Worm (Caenorhabditis elegans) whole organism, young adult: ENCODE results near the gene ttr-36.

Source experiments
- B0336.3 ChIP-seq: fragments of 200-800 bp; sonication (Bioruptor generic); IDR thresholded peaks from 2 replicates; pipeline ENCODE4 v1.3.6; 2022; ENCODE audit warnings: missing genetic modification characterization, missing compliant biosample characterization
- C17E4.6 ChIP-seq: fragments of 200-800 bp; sonication (Bioruptor generic); IDR thresholded peaks from 2 replicates; pipeline ENCODE4 v1.3.6; 2022; ENCODE audit warnings: missing genetic modification reagents, missing genetic modification characterization, missing compliant biosample characterization
- F10E7.11 ChIP-seq: sonication (generic microtip); optimal IDR thresholded peaks from 2 replicates; lab custom pipeline; 2017; ENCODE audit warnings: mild to moderate bottlenecking, missing genetic modification characterization, moderate library complexity, missing compliant biosample characterization
- F23B12.7 ChIP-seq: sonication (generic microtip); optimal IDR thresholded peaks from 2 replicates; lab custom pipeline; 2017; ENCODE audit warnings: missing genetic modification characterization, mild to moderate bottlenecking, missing compliant biosample characterization, antibody characterized with exemption, moderate library complexity; ENCODE audit not compliant: insufficient read depth
- F57C9.4 ChIP-seq: sonication (generic microtip); optimal IDR thresholded peaks from 2 replicates; lab custom pipeline; 2017; ENCODE audit warnings: mild to moderate bottlenecking, missing genetic modification characterization, missing compliant biosample characterization
- K12H6.12 ChIP-seq: fragments of 200-800 bp; sonication (Bioruptor generic); optimal IDR thresholded peaks from 2 replicates; lab custom pipeline; 2018; ENCODE audit warnings: mild to moderate bottlenecking, missing genetic modification characterization, missing compliant biosample characterization
- T07F8.4 ChIP-seq: sonication (generic microtip); optimal IDR thresholded peaks from 2 replicates; lab custom pipeline; 2016; ENCODE audit warnings: mild to moderate bottlenecking, missing genetic modification characterization, moderate library complexity, missing compliant biosample characterization
- Y53F4B.3 ChIP-seq: fragments of 200-800 bp; sonication (Bioruptor generic); IDR thresholded peaks from 2 replicates; pipeline ENCODE4 v1.3.6; 2022; ENCODE audit warnings: missing genetic modification reagents, missing genetic modification characterization, missing compliant biosample characterization
- aptf-2 ChIP-seq: fragments of 200-800 bp; sonication (Bioruptor generic); conservative IDR thresholded peaks from 2 replicates; pipeline ENCODE4 v1.3.6; 2022; ENCODE audit warnings: missing genetic modification reagents, missing genetic modification characterization, missing compliant biosample characterization
- aptf-3 ChIP-seq: fragments of 200-800 bp; sonication (Bioruptor generic); IDR thresholded peaks from 2 replicates; pipeline ENCODE4 v1.3.6; 2022; ENCODE audit warnings: missing genetic modification characterization, missing compliant biosample characterization
- attf-3 ChIP-seq: fragments of 200-800 bp; sonication (Bioruptor generic); conservative IDR thresholded peaks from 2 replicates; pipeline ENCODE4 v1.3.6; 2022; ENCODE audit warnings: missing genetic modification reagents, missing genetic modification characterization, missing compliant biosample characterization
- attf-5 ChIP-seq: fragments of 200-800 bp; sonication (Bioruptor generic); optimal IDR thresholded peaks from 2 replicates; lab custom pipeline; 2018; ENCODE audit warnings: mild to moderate bottlenecking, missing genetic modification characterization, missing compliant biosample characterization
- bed-2 ChIP-seq: fragments of 200-800 bp; sonication (Bioruptor generic); IDR thresholded peaks from 2 replicates; pipeline ENCODE4 v1.3.6; 2022; ENCODE audit warnings: missing genetic modification reagents, missing genetic modification characterization, missing compliant biosample characterization
- cebp-2 ChIP-seq: fragments of 200-800 bp; sonication (Bioruptor generic); IDR thresholded peaks from 2 replicates; pipeline ENCODE4 v1.3.6; 2022; ENCODE audit warnings: missing genetic modification characterization, missing compliant biosample characterization
- ceh-27 ChIP-seq: fragments of 200-800 bp; sonication (Bioruptor generic); optimal IDR thresholded peaks from 2 replicates; lab custom pipeline; 2018; ENCODE audit warnings: mild to moderate bottlenecking, missing genetic modification characterization, moderate library complexity, missing compliant biosample characterization
- ceh-58 ChIP-seq: fragments of 200-800 bp; sonication (Bioruptor generic); IDR thresholded peaks from 2 replicates; pipeline ENCODE4 v1.3.6; 2022; ENCODE audit warnings: missing genetic modification characterization, missing compliant biosample characterization
- ceh-91 ChIP-seq: fragments of 200-800 bp; sonication (Bioruptor generic); IDR thresholded peaks from 2 replicates; pipeline ENCODE4 v1.3.6; 2022; ENCODE audit warnings: missing genetic modification reagents, missing genetic modification characterization, missing compliant biosample characterization
- chd-7 ChIP-seq: sonication (generic microtip); optimal IDR thresholded peaks from 2 replicates; lab custom pipeline; 2016; ENCODE audit warnings: mild to moderate bottlenecking, missing genetic modification characterization, moderate library complexity, missing compliant biosample characterization
- egl-18 ChIP-seq: fragments of 200-800 bp; sonication (Bioruptor generic); IDR thresholded peaks from 2 replicates; pipeline ENCODE4 v1.3.6; 2022; ENCODE audit warnings: missing genetic modification reagents, missing genetic modification characterization, missing compliant biosample characterization
- egrh-3 ChIP-seq: fragments of 200-800 bp; sonication (Bioruptor generic); IDR thresholded peaks from 2 replicates; pipeline ENCODE4 v1.3.6; 2022; ENCODE audit warnings: missing genetic modification reagents, missing genetic modification characterization, missing compliant biosample characterization
- ets-4 ChIP-seq: fragments of 200-800 bp; sonication (Bioruptor generic); optimal IDR thresholded peaks from 2 replicates; lab custom pipeline; 2018; ENCODE audit warnings: mild to moderate bottlenecking, missing genetic modification characterization, missing compliant biosample characterization
- hlh-26 ChIP-seq: fragments of 200-800 bp; sonication (Bioruptor generic); conservative IDR thresholded peaks from 2 replicates; pipeline ENCODE4 v1.3.6; 2022; ENCODE audit warnings: missing genetic modification reagents, missing genetic modification characterization, missing compliant biosample characterization
- hmg-1.2 ChIP-seq: fragments of 200-800 bp; sonication (Bioruptor generic); IDR thresholded peaks from 2 replicates; pipeline ENCODE4 v1.3.6; 2022; ENCODE audit warnings: missing genetic modification reagents, missing genetic modification characterization, missing compliant biosample characterization
- hsf-1 ChIP-seq: fragments of 200-800 bp; sonication (Bioruptor generic); IDR thresholded peaks from 2 replicates; pipeline ENCODE4 v1.3.6; 2022; ENCODE audit warnings: missing genetic modification reagents, missing genetic modification characterization, missing compliant biosample characterization
- let-526 ChIP-seq: fragments of 200-800 bp; sonication (Bioruptor generic); IDR thresholded peaks from 2 replicates; pipeline ENCODE4 v1.3.6; 2022; ENCODE audit warnings: missing genetic modification reagents, missing genetic modification characterization, missing compliant biosample characterization
- let-607 ChIP-seq, 2 experiments: fragments of 200-800 bp in 1 of 2; sonication (Bioruptor generic) in 1 of 2; sonication (generic microtip) in 1 of 2; optimal IDR thresholded peaks; 2 replicates each; lab custom pipeline; 2016 to 2018; ENCODE audit warnings: mild to moderate bottlenecking in 2 of 2, missing compliant biosample characterization in 2 of 2, missing genetic modification characterization in 2 of 2, moderate library complexity in 2 of 2, missing genotype in 1 of 2
- lin-40 ChIP-seq: sonication (generic microtip); optimal IDR thresholded peaks from 2 replicates; lab custom pipeline; 2016; ENCODE audit warnings: missing genetic modification characterization, mild to moderate bottlenecking, missing compliant biosample characterization, missing genotype, missing genetic modification reagents
- lin-54 ChIP-seq: fragments of 200-800 bp; sonication (Bioruptor generic); optimal IDR thresholded peaks from 2 replicates; lab custom pipeline; 2018; ENCODE audit warnings: mild to moderate bottlenecking, missing genetic modification characterization, missing compliant biosample characterization
- lsy-27 ChIP-seq: sonication (generic microtip); optimal IDR thresholded peaks from 2 replicates; lab custom pipeline; 2017; ENCODE audit warnings: missing genetic modification characterization, mild to moderate bottlenecking, missing compliant biosample characterization, antibody characterized with exemption, missing genotype, borderline replicate concordance; ENCODE audit not compliant: insufficient read depth
- madf-3 ChIP-seq: fragments of 200-800 bp; sonication (Bioruptor generic); IDR thresholded peaks from 2 replicates; pipeline ENCODE4 v1.3.6; 2022; ENCODE audit warnings: missing genetic modification reagents, missing genetic modification characterization, missing compliant biosample characterization
- mcd-1 ChIP-seq: fragments of 200-800 bp; sonication (Bioruptor generic); IDR thresholded peaks from 2 replicates; pipeline ENCODE4 v1.3.6; 2022; ENCODE audit warnings: missing genetic modification reagents, missing genetic modification characterization, missing compliant biosample characterization
- nfya-2 ChIP-seq: fragments of 200-800 bp; sonication (Bioruptor generic); IDR thresholded peaks from 2 replicates; pipeline ENCODE4 v1.3.6; 2022; ENCODE audit warnings: missing genetic modification reagents, missing genetic modification characterization, missing compliant biosample characterization
- nhr-27 ChIP-seq: fragments of 200-800 bp; sonication (Bioruptor generic); optimal IDR thresholded peaks from 2 replicates; lab custom pipeline; 2018; ENCODE audit warnings: mild to moderate bottlenecking, missing genetic modification characterization, moderate library complexity, missing compliant biosample characterization
- nhr-80 ChIP-seq: sonication (generic microtip); optimal IDR thresholded peaks from 2 replicates; lab custom pipeline; 2016; ENCODE audit warnings: missing genetic modification characterization, missing compliant biosample characterization
- pbrm-1 ChIP-seq: fragments of 200-800 bp; sonication (Bioruptor generic); IDR thresholded peaks from 2 replicates; pipeline ENCODE4 v1.3.6; 2022; ENCODE audit warnings: missing genetic modification reagents, missing genetic modification characterization, missing compliant biosample characterization
- pha-4 ChIP-seq: fragments of 150-350 bp; sonication (generic microtip); optimal IDR thresholded peaks from 2 replicates; lab custom pipeline; 2014; ENCODE audit warnings: missing biosample characterization, missing genetic modification reagents, missing genetic modification characterization
- rcor-1 ChIP-seq: fragments of 200-800 bp; sonication (Bioruptor generic); IDR thresholded peaks from 2 replicates; pipeline ENCODE4 v1.3.6; 2022; ENCODE audit warnings: missing genetic modification reagents, missing genetic modification characterization, missing compliant biosample characterization
- sdz-38 ChIP-seq: sonication (generic microtip); optimal IDR thresholded peaks from 2 replicates; lab custom pipeline; 2016; ENCODE audit warnings: missing genotype, missing genetic modification characterization, missing compliant biosample characterization
- snpc-1.3 ChIP-seq: sonication (generic microtip); optimal IDR thresholded peaks from 2 replicates; lab custom pipeline; 2017; ENCODE audit warnings: missing genetic modification characterization, mild to moderate bottlenecking, missing compliant biosample characterization, antibody characterized with exemption, moderate library complexity, missing genotype, missing genetic modification reagents; ENCODE audit not compliant: insufficient read depth
- tbp1 ChIP-seq: fragments of 200-800 bp; sonication (Bioruptor generic); optimal IDR thresholded peaks from 2 replicates; lab custom pipeline; 2018; ENCODE audit warnings: mild to moderate bottlenecking, missing genetic modification characterization, missing compliant biosample characterization
- tbx-9 ChIP-seq: sonication (generic microtip); optimal IDR thresholded peaks from 2 replicates; lab custom pipeline; 2016; ENCODE audit warnings: borderline replicate concordance, missing genetic modification characterization, inconsistent platforms, missing compliant biosample characterization
- zfh-2 ChIP-seq: fragments of 200-800 bp; sonication (Bioruptor generic); conservative IDR thresholded peaks from 2 replicates; pipeline ENCODE4 v1.3.6; 2022; ENCODE audit warnings: missing genetic modification reagents, missing genetic modification characterization, missing compliant biosample characterization
- zim-3 ChIP-seq: sonication (generic microtip); optimal IDR thresholded peaks from 2 replicates; lab custom pipeline; 2017; ENCODE audit warnings: mild to moderate bottlenecking, missing genetic modification characterization, moderate library complexity, missing compliant biosample characterization
- ztf-22 ChIP-seq: fragments of 200-800 bp; sonication (Bioruptor generic); optimal IDR thresholded peaks from 2 replicates; lab custom pipeline; 2018; ENCODE audit warnings: mild to moderate bottlenecking, missing genetic modification characterization, moderate library complexity, missing compliant biosample characterization
- ztf-28 ChIP-seq: fragments of 200-800 bp; sonication (Bioruptor generic); IDR thresholded peaks from 2 replicates; pipeline ENCODE4 v1.3.6; 2022; ENCODE audit warnings: missing genetic modification reagents, missing genetic modification characterization, missing compliant biosample characterization

Gene ttr-36

DNA sequence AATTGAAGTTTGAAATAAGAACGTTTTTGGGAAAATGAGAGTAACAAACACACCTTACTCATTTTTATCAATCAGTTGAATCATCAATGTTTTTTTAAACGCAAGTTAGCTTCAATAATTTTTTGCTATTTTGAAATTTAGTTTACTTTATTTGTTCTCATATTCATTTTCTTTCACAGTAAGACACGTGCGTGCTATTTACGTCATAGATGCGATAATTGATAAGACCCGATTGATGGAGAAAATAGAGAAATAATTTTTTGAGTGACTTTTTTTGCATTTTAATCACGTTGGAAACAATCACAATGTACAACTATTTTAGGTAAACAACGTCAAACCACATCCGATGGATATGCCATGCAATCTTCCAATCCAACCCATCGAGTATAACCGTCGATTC lies 8.7 kb downstream of the ttr-36 start:
- TF ChIP-seq mcd-1 (GFP tag; lab: Robert Waterston, UW), result no peak
- no peak for TF ChIP-seq B0336.3
- TF ChIP-seq aptf-2 (GFP tag; lab: Robert Waterston, UW), result no peak
- TF ChIP-seq hlh-26 (GFP tag; lab: Robert Waterston, UW), result no peak
- no peak for TF ChIP-seq Y53F4B.3 (GFP tag; lab: Robert Waterston, UW)
- no peak for TF ChIP-seq pbrm-1
- no peak for TF ChIP-seq snpc-1.3 (tag; lab: Kevin White, UChicago)
- TF ChIP-seq nhr-27 (tag; lab: Kevin White, UChicago), result no peak
- no peak for TF ChIP-seq F10E7.11 (tag; lab: Kevin White, UChicago)
- TF ChIP-seq ceh-58 (GFP tag; lab: Robert Waterston, UW), result no peak
- no peak for TF ChIP-seq rcor-1 (GFP tag; lab: Robert Waterston, UW)
- TF ChIP-seq madf-3 (GFP tag; lab: Robert Waterston, UW), result no peak
- no peak for TF ChIP-seq attf-3 (GFP tag; lab: Robert Waterston, UW)
- no peak for TF ChIP-seq attf-5 (GFP tag; lab: Kevin White, UChicago)
- no peak for TF ChIP-seq bed-2
- TF ChIP-seq F57C9.4 (tag; lab: Kevin White, UChicago), result no peak
- no peak for TF ChIP-seq lsy-27

DNA sequence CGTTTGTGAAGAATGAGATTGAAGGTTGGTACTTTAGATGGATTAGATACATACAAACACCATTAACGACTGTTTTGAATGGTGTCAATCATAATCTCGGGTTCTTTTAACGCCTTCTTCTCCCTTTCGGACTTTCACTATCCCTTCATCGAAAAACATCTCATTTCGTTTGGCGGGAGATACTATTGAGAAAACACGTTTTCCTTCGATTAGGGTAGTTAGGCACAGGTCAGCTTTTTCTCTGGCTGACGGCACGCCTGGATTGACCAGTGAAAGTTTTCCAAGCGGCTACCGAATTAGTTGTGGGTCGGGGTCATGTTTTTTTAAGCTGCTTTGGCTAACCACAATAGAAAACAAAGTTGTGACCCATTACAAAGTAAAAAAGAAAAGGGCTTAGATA lies 9.2 kb downstream of the ttr-36 start:
- TF ChIP-seq madf-3 (GFP tag; lab: Robert Waterston, UW), result 0 out of 2 replicates have a peak, but pooled peaks have one; percentile 70
- TF ChIP-seq let-526 (GFP tag; lab: Robert Waterston, UW), result no peak

- TF ChIP-seq F23B12.7 (tag; lab: Kevin White, UChicago) (no peak), hsf-1 (GFP tag; lab: Robert Waterston, UW) (peak; percentile 11; the same call in 1 of the 2 replicates), egl-18 (GFP tag; lab: Robert Waterston, UW) (no peak), ztf-28 (GFP tag; lab: Robert Waterston, UW) (no peak), ets-4 (GFP tag; lab: Kevin White, UChicago) (peak; percentile 72), aptf-3 (no peak), lin-54 (GFP tag; lab: Kevin White, UChicago) (peak; percentile 16), sdz-38 (no peak), zim-3 (tag; lab: Kevin White, UChicago) (no peak), let-607 (tag; optimal IDR thresholded peaks at IDR 0.05; lab: Kevin White, UChicago) (peak in 1 of 2 experiments; percentile 47), zfh-2 (GFP tag; lab: Robert Waterston, UW) (no peak), hmg-1.2 (GFP tag; lab: Robert Waterston, UW) (no peak), nhr-80 (peak; percentile 52), ceh-58 (GFP tag; lab: Robert Waterston, UW) (no peak), pha-4 (no peak), K12H6.12 (tag; lab: Kevin White, UChicago) (no peak), tbx-9 (tag; lab: Kevin White, UChicago) (no peak), tbp1 (GFP tag; lab: Kevin White, UChicago) (no peak), attf-5 (GFP tag; lab: Kevin White, UChicago) (no peak), cebp-2 (GFP tag; lab: Robert Waterston, UW) (no peak), lin-40 (tag; lab: Kevin White, UChicago) (no peak), ceh-91 (GFP tag; lab: Robert Waterston, UW) (no peak), T07F8.4 (no peak), C17E4.6 (no peak), nfya-2 (GFP tag; lab: Robert Waterston, UW) (no peak), egrh-3 (GFP tag; lab: Robert Waterston, UW) (no peak), ceh-27 (GFP tag; lab: Kevin White, UChicago) (no peak), ztf-22 (no peak), chd-7 (tag; lab: Kevin White, UChicago) (no peak)
Measured at ce11 chrX:6520644-6521043, 9.9 kb downstream of the ttr-36 start.
